Fruit fly (Drosophila melanogaster) whole organism, prepupa: Measurements from ENCODE around the gene CG7115.

ENCODE experiments used
- CG6276 ChIP-seq: fragments of 200-800 bp; sonication (Bioruptor generic); optimal IDR thresholded peaks from 2 replicates; lab custom pipeline; 2017; ENCODE audit warnings: missing biosample characterization, mild to moderate bottlenecking, missing genetic modification characterization
- cyc ChIP-seq: fragments of 200-800 bp; sonication (Bioruptor generic); optimal IDR thresholded peaks from 3 replicates; lab custom pipeline; 2016; ENCODE audit warnings: missing biosample characterization, missing genetic modification characterization
- net ChIP-seq: fragments of 200-800 bp; sonication (Bioruptor generic); optimal IDR thresholded peaks from 3 replicates; lab custom pipeline; 2016; ENCODE audit warnings: missing biosample characterization, missing genetic modification characterization
- ss ChIP-seq, 2 experiments: fragments of 200-800 bp; sonication (Bioruptor generic); optimal IDR thresholded peaks; 2 replicates in 1 of 2; 3 replicates in 1 of 2; lab custom pipeline; 2017 to 2018; ENCODE audit warnings: mild to moderate bottlenecking in 2 of 2, missing biosample characterization in 2 of 2, missing genetic modification characterization in 2 of 2, moderate library complexity in 1 of 2

DNA sequence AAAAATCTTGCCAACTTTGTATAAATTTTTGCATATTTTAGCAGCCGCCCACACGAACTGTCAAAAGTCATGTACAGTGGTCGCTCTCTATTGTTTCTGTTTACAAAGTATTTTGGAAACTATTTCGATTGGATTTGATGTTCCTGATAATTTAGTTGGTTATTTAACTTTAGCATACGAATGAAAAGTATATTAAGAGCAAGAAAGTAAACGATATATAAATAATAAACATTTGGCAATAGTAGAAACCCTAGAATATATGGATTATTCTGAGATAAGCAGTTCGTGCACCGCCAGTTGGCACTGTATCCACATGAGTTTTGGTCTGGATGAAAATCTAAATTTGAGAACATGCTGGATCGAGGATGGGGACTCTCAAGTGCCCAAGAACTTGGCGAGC is 12.3 kb downstream of the CG7115 start:
- TF ChIP-seq ss (GFP tag; optimal IDR thresholded peaks at IDR 0.05; lab: Kevin White, UChicago) (no peak), net (GFP tag; lab: Kevin White, UChicago) (no peak), cyc (no peak), CG6276 (GFP tag; lab: Kevin White, UChicago) (no peak)
